Worm (Caenorhabditis elegans): Measurements from ENCODE around the gene apt-9.
A peak's percentile ranks its signal among the peaks of the same experiment; 100 is the strongest.

DNA sequence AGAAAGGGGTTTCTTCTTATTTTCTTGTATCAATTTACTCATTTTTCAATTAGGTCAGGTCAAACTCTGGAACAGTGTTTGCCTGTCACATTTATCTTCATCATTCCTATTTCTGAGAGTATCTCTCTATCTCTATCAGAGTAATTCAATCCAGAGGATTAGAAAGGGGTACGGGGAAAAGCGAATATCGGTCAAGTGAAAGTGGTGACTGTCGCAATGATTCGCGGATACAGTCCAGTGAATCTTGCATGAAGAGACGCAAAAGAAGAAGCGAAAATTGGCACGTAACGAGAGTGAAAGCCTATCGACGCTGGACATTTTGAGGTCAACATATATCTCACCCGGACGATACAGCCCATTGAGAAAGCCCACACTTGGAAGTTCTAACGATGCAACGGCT, 3.5 kb upstream of the apt-9 start, which contains the start of gene lpr-4:
- TF ChIP-seq pag-3 (tag; optimal IDR thresholded peaks at IDR 0.05; ENCODE audit: borderline replicate concordance, insufficient read depth) (no peak), blmp-1 (tag; optimal IDR thresholded peaks at IDR 0.05) (peak; percentile 100), snpc-4 (tag; optimal IDR thresholded peaks at IDR 0.05) (no peak), efl-1 (optimal IDR thresholded peaks at IDR 0.05) (no peak), efl-1 (GFP tag; optimal IDR thresholded peaks at IDR 0.05 in 1 of 2) (no peak), skn-1 (tag; optimal IDR thresholded peaks at IDR 0.05) (no peak), nhr-76 (tag; optimal IDR thresholded peaks at IDR 0.05) (no peak), nhr-28 (tag; optimal IDR thresholded peaks at IDR 0.05) (no peak), egl-27 (tag; optimal IDR thresholded peaks at IDR 0.05) (no peak), isw-1 (GFP tag; IDR thresholded peaks at IDR 0.05) (no peak), tlp-1 (tag; optimal IDR thresholded peaks at IDR 0.05) (no peak), fkh-10 (GFP tag; optimal IDR thresholded peaks at IDR 0.05) (no peak)
